Worm (Caenorhabditis elegans) whole organism, L3 larva: ENCODE results near the gene F56C4.2.

Experiments used
- ama-1 ChIP-seq: fragments of 150-350 bp; optimal IDR thresholded peaks from 2 replicates; lab custom pipeline; 2018
- ceh-82 ChIP-seq: fragments of 150-350 bp; optimal IDR thresholded peaks from 2 replicates; lab custom pipeline; 2014; ENCODE audit warnings: missing biosample characterization, missing genetic modification characterization
- ceh-9 ChIP-seq: sonication (generic microtip); optimal IDR thresholded peaks from 2 replicates; lab custom pipeline; 2018; ENCODE audit warnings: missing biosample characterization, missing genetic modification characterization
- fkh-10 ChIP-seq: sonication (generic microtip); optimal IDR thresholded peaks from 2 replicates; lab custom pipeline; 2017; ENCODE audit warnings: missing biosample characterization, missing genetic modification reagents, missing genetic modification characterization
- fos-1 ChIP-seq: fragments of 150-350 bp; optimal IDR thresholded peaks from 2 replicates; lab custom pipeline; 2014; ENCODE audit warnings: missing biosample characterization, missing genetic modification characterization
- lin-39 ChIP-seq: fragments of 150-350 bp; optimal IDR thresholded peaks from 2 replicates; lab custom pipeline; 2018; ENCODE audit warnings: missing biosample characterization, missing genetic modification reagents, missing genetic modification characterization
- nfya-1 ChIP-seq: sonication (generic microtip); optimal IDR thresholded peaks from 2 replicates; lab custom pipeline; 2017; ENCODE audit warnings: missing genetic modification characterization, mild to moderate bottlenecking, missing compliant biosample characterization, antibody characterized with exemption, moderate library complexity; ENCODE audit not compliant: insufficient read depth
- nhr-76 ChIP-seq: fragments of 150-350 bp; sonication (generic microtip); optimal IDR thresholded peaks from 5 replicates; lab custom pipeline; 2014; ENCODE audit warnings: missing biosample characterization, missing genetic modification characterization
- nhr-77 ChIP-seq: fragments of 150-350 bp; optimal IDR thresholded peaks from 2 replicates; lab custom pipeline; 2014; ENCODE audit warnings: missing biosample characterization, missing genetic modification characterization
- pha-4 ChIP-seq: fragments of 150-350 bp; optimal IDR thresholded peaks from 2 replicates; lab custom pipeline; 2014; ENCODE audit warnings: missing biosample characterization, missing genetic modification reagents, missing genetic modification characterization
- sea-2 ChIP-seq: fragments of 150-350 bp; sonication (generic microtip); optimal IDR thresholded peaks from 4 replicates; lab custom pipeline; 2014; ENCODE audit warnings: missing biosample characterization, missing genetic modification reagents, missing genetic modification characterization
- skn-1 ChIP-seq: fragments of 150-350 bp; optimal IDR thresholded peaks from 2 replicates; lab custom pipeline; 2014; ENCODE audit warnings: missing biosample characterization, missing genetic modification characterization
- unc-39 ChIP-seq: sonication (generic microtip); optimal IDR thresholded peaks from 4 replicates; lab custom pipeline; 2017; ENCODE audit warnings: missing biosample characterization, missing genetic modification characterization
- ztf-4 ChIP-seq: fragments of 150-350 bp; optimal IDR thresholded peaks from 2 replicates; lab custom pipeline; 2014; ENCODE audit warnings: missing biosample characterization, missing genetic modification characterization

ce11 chrIV:10593570-10593969, 45.5 kb upstream of the F56C4.2 start, which contains the start of gene C43F9.7:
- TF ChIP-seq pha-4 (tag; lab: Kevin White, UChicago) = no peak
- no peak for TF ChIP-seq fkh-10
- TF ChIP-seq ceh-82 = no peak
- no peak for TF ChIP-seq sea-2 (GFP tag; lab: Kevin White, UChicago)
- TF ChIP-seq unc-39 = no peak
- TF ChIP-seq fos-1 = no peak
- TF ChIP-seq ceh-9 (tag; lab: Kevin White, UChicago) = no peak
- TF ChIP-seq ztf-4 (tag; lab: Kevin White, UChicago) = no peak
- TF ChIP-seq skn-1 (tag; lab: Kevin White, UChicago) = no peak
- TF ChIP-seq nhr-76 (tag; lab: Kevin White, UChicago) = no peak
- no peak for TF ChIP-seq lin-39 (tag; lab: Kevin White, UChicago)
- TF ChIP-seq nhr-77 (tag; lab: Kevin White, UChicago) = no peak
- TF ChIP-seq ama-1 (lab: Kevin White, UChicago) = no peak
- no peak for TF ChIP-seq nfya-1 (tag; lab: Kevin White, UChicago)
